Fruit fly (Drosophila melanogaster): Measurements from ENCODE around the gene Ccm3.

Gene Ccm3

dm6 chr3R:15371833-15372232, at the start of gene Ccm3, which contains the start of gene CG6136:
Gene Ccm3 (plus strand): TSS chr3R:15371957.
Gene CG6136 (minus strand): TSS chr3R:15372212.
- TF ChIP-seq CG8478 (optimal IDR thresholded peaks at IDR 0.05) (no peak), CTCF (optimal IDR thresholded peaks at IDR 0.05) (peak in 1 of 2 experiments; percentile 2)

dm6 chr3R:15328083-15328779, 43.5 kb upstream of the Ccm3 start, which contains the start of the genes CG6236 and ea:
Gene CG6236 (minus strand): TSS chr3R:15328269.
Gene ea (plus strand): TSS chr3R:15328729.
- TF ChIP-seq CG8478 (optimal IDR thresholded peaks at IDR 0.05) (no peak), CTCF (optimal IDR thresholded peaks at IDR 0.05) (no peak)

- TF ChIP-seq CTCF (optimal IDR thresholded peaks at IDR 0.05) (peak; percentile 4 to 23), CG8478 (optimal IDR thresholded peaks at IDR 0.05) (no peak)
Observed at dm6 chr3R:15330472-15330871, 41.3 kb upstream of the Ccm3 start, which contains the start of gene mRpL9. Gene mRpL9 (plus strand): TSS chr3R:15330738.

dm6 chr3R:15332994-15333393, 38.8 kb upstream of the Ccm3 start, which contains the start of the genes Fkbp39 and Cyfip:
Gene Fkbp39 (minus strand): TSS chr3R:15333133.
Gene Cyfip (plus strand): TSS chr3R:15333266.
- TF ChIP-seq CG8478 (optimal IDR thresholded peaks at IDR 0.05) (no peak), CTCF (optimal IDR thresholded peaks at IDR 0.05) (peak; percentile 41 to 48)

dm6 chr3R:15339111-15339510, 32.6 kb upstream of the Ccm3 start:
- TF ChIP-seq CTCF (optimal IDR thresholded peaks at IDR 0.05) (no peak), CG8478 (optimal IDR thresholded peaks at IDR 0.05) (no peak)

dm6 chr3R:15340052-15340732, 31.6 kb upstream of the Ccm3 start, which contains the start of gene SerRS-m:
Gene SerRS-m (plus strand): TSS chr3R:15340667.
- TF ChIP-seq CTCF (optimal IDR thresholded peaks at IDR 0.05) (no peak), CG8478 (optimal IDR thresholded peaks at IDR 0.05) (no peak)

dm6 chr3R:15342432-15342925, 29.3 kb upstream of the Ccm3 start:
- TF ChIP-seq CTCF (optimal IDR thresholded peaks at IDR 0.05) (no peak), CG8478 (optimal IDR thresholded peaks at IDR 0.05) (no peak)

- no peak for TF ChIP-seq CTCF (optimal IDR thresholded peaks at IDR 0.05)
- no peak for TF ChIP-seq CG8478 (optimal IDR thresholded peaks at IDR 0.05)
Observed at dm6 chr3R:15342926-15343685, 28.7 kb upstream of the Ccm3 start, which contains the start of gene Nagk. Gene Nagk (minus strand): TSS chr3R:15343256.

dm6 chr3R:15345198-15346017, 26.3 kb upstream of the Ccm3 start:
- TF ChIP-seq CTCF (optimal IDR thresholded peaks at IDR 0.05): no peak
- no peak for TF ChIP-seq CG8478 (optimal IDR thresholded peaks at IDR 0.05)

dm6 chr3R:15346018-15346383, 25.8 kb upstream of the Ccm3 start, which contains the start of the genes Surf4 and CG31301:
Gene Surf4 (minus strand): TSS chr3R:15346176.
Gene CG31301 (plus strand): TSS chr3R:15346205.
- TF ChIP-seq CTCF (optimal IDR thresholded peaks at IDR 0.05) (no peak), CG8478 (optimal IDR thresholded peaks at IDR 0.05) (no peak)

- TF ChIP-seq CTCF (optimal IDR thresholded peaks at IDR 0.05): no peak
- TF ChIP-seq CG8478 (optimal IDR thresholded peaks at IDR 0.05): no peak
Observed at dm6 chr3R:15347822-15348221, 23.9 kb upstream of the Ccm3 start, which contains the start of the genes CG42726 and CG42727. Gene CG42726 (plus strand): TSS chr3R:15348048. Gene CG42727 (plus strand): TSS chr3R:15348048.

- TF ChIP-seq CTCF (optimal IDR thresholded peaks at IDR 0.05) (no peak), CG8478 (optimal IDR thresholded peaks at IDR 0.05) (no peak)
Observed at dm6 chr3R:15350993-15351426, 20.7 kb upstream of the Ccm3 start, which contains the start of the genes Trs33 and Tmtc4. Gene Trs33 (minus strand): TSS chr3R:15350995. Gene Tmtc4 (plus strand): TSS chr3R:15351225.

dm6 chr3R:15354019-15354418, 17.7 kb upstream of the Ccm3 start:
- TF ChIP-seq CG8478 (optimal IDR thresholded peaks at IDR 0.05): no peak

- TF ChIP-seq CTCF (optimal IDR thresholded peaks at IDR 0.05): no peak
- TF ChIP-seq CG8478 (optimal IDR thresholded peaks at IDR 0.05): no peak
Observed at dm6 chr3R:15356152-15356551, 15.6 kb upstream of the Ccm3 start.

Measured in S2 (cell line).